Fruit fly (Drosophila melanogaster) whole organism, embryonic: ENCODE data around the gene CG43318.
A peak's percentile ranks its signal among the peaks of the same experiment; 100 is the strongest.

Experiments used
- ATbp ChIP-seq: fragments of 200-800 bp; sonication (Bioruptor generic); optimal IDR thresholded peaks from 2 replicates; lab custom pipeline; 2017; ENCODE audit warnings: missing biosample characterization, mild to moderate bottlenecking, missing genetic modification characterization, missing genetic modification reagents
- Adf1 ChIP-seq: fragments of 200-800 bp; sonication (Bioruptor generic); IDR thresholded peaks from 2 replicates; pipeline ENCODE4 v1.3.6; 2022; ENCODE audit warnings: missing biosample characterization, missing genetic modification characterization
- Antp ChIP-seq: fragments of 200-800 bp; sonication (Bioruptor generic); optimal IDR thresholded peaks from 3 replicates; lab custom pipeline; 2016; ENCODE audit warnings: missing biosample characterization, missing genetic modification characterization
- B-H1 ChIP-seq: fragments of 200-800 bp; sonication (Bioruptor generic); IDR thresholded peaks from 3 replicates; pipeline ENCODE4 v1.3.6; 2022; ENCODE audit warnings: missing biosample characterization, missing genetic modification characterization
- B-H2 ChIP-seq: fragments of 200-800 bp; sonication (Bioruptor generic); optimal IDR thresholded peaks from 2 replicates; lab custom pipeline; 2018; ENCODE audit warnings: missing biosample characterization, mild to moderate bottlenecking, missing genetic modification characterization
- BtbVII ChIP-seq: fragments of 200-800 bp; sonication (Bioruptor generic); optimal IDR thresholded peaks from 3 replicates; lab custom pipeline; 2017; ENCODE audit warnings: missing biosample characterization, mild to moderate bottlenecking, missing genetic modification characterization
- CG11398 ChIP-seq: fragments of 200-800 bp; sonication (Bioruptor generic); optimal IDR thresholded peaks from 2 replicates; lab custom pipeline; 2016; ENCODE audit warnings: missing biosample characterization, missing genetic modification characterization
- CG12219 ChIP-seq: fragments of 200-800 bp; sonication (Bioruptor generic); optimal IDR thresholded peaks from 3 replicates; lab custom pipeline; 2018; ENCODE audit warnings: missing biosample characterization, mild to moderate bottlenecking, missing genetic modification characterization
- CG12744 ChIP-seq: fragments of 200-800 bp; sonication (Bioruptor generic); optimal IDR thresholded peaks from 2 replicates; lab custom pipeline; 2016; ENCODE audit warnings: missing biosample characterization, missing genetic modification characterization
- CG13123 ChIP-seq: fragments of 200-800 bp; sonication (Bioruptor generic); optimal IDR thresholded peaks from 2 replicates; lab custom pipeline; 2016; ENCODE audit warnings: missing biosample characterization, missing genetic modification characterization
- CG14014 ChIP-seq: fragments of 200-800 bp; sonication (Bioruptor generic); IDR thresholded peaks from 2 replicates; pipeline ENCODE4 v1.3.6; 2022; ENCODE audit warnings: missing biosample characterization, missing genetic modification characterization
- CG14441 ChIP-seq: fragments of 200-800 bp; sonication (Bioruptor generic); IDR thresholded peaks from 2 replicates; pipeline ENCODE4 v1.3.6; 2022; ENCODE audit warnings: missing biosample characterization, missing genetic modification characterization
- CG14710 ChIP-seq: fragments of 200-800 bp; sonication (Bioruptor generic); optimal IDR thresholded peaks from 3 replicates; lab custom pipeline; 2019; ENCODE audit warnings: missing biosample characterization, mild to moderate bottlenecking, missing genetic modification characterization, moderate library complexity
- CG14860 ChIP-seq: fragments of 200-800 bp; sonication (Bioruptor generic); IDR thresholded peaks from 3 replicates; pipeline ENCODE4 v1.3.6; 2022; ENCODE audit warnings: missing biosample characterization, missing genetic modification characterization; ENCODE audit not compliant: partially characterized antibody
- CG31388 ChIP-seq: fragments of 200-800 bp; sonication (Bioruptor generic); optimal IDR thresholded peaks from 2 replicates; lab custom pipeline; 2016; ENCODE audit warnings: missing biosample characterization, missing genetic modification characterization
- CG34224 ChIP-seq: fragments of 200-800 bp; sonication (Bioruptor generic); IDR thresholded peaks from 3 replicates; pipeline ENCODE4 v1.3.6; 2022; ENCODE audit warnings: missing biosample characterization, missing genetic modification characterization; ENCODE audit not compliant: partially characterized antibody
- CG6175 ChIP-seq: fragments of 200-800 bp; sonication (Bioruptor generic); IDR thresholded peaks from 3 replicates; pipeline ENCODE4 v1.3.6; 2022; ENCODE audit warnings: missing biosample characterization, missing genetic modification characterization
- CG6765 ChIP-seq: fragments of 200-800 bp; sonication (Bioruptor generic); optimal IDR thresholded peaks from 3 replicates; lab custom pipeline; 2017; ENCODE audit warnings: missing biosample characterization, mild to moderate bottlenecking, missing genetic modification characterization
- CG7839 ChIP-seq: fragments of 200-800 bp; sonication (Bioruptor generic); optimal IDR thresholded peaks from 3 replicates; lab custom pipeline; 2018; ENCODE audit warnings: missing biosample characterization, mild to moderate bottlenecking, missing genetic modification characterization, moderate library complexity
- Elba2 ChIP-seq: fragments of 200-800 bp; sonication (Bioruptor generic); optimal IDR thresholded peaks from 3 replicates; lab custom pipeline; 2016; ENCODE audit warnings: missing biosample characterization, missing genetic modification characterization
- Fer2 ChIP-seq: fragments of 200-800 bp; sonication (Bioruptor generic); optimal IDR thresholded peaks from 2 replicates; lab custom pipeline; 2018; ENCODE audit warnings: missing biosample characterization, mild to moderate bottlenecking, missing genetic modification characterization, moderate library complexity
- Fer3 ChIP-seq: fragments of 200-800 bp; sonication (Bioruptor generic); optimal IDR thresholded peaks from 2 replicates; lab custom pipeline; 2018; ENCODE audit warnings: missing biosample characterization, mild to moderate bottlenecking, missing genetic modification characterization, moderate library complexity
- Gsc ChIP-seq: fragments of 200-800 bp; sonication (Bioruptor generic); IDR thresholded peaks from 2 replicates; pipeline ENCODE4 v1.3.6; 2022; ENCODE audit warnings: missing biosample characterization, missing genetic modification characterization
- Hmr ChIP-seq: fragments of 200-800 bp; sonication (Bioruptor generic); optimal IDR thresholded peaks from 3 replicates; lab custom pipeline; 2017; ENCODE audit warnings: mild to moderate bottlenecking, missing biosample characterization, missing genetic modification reagents, missing genetic modification characterization
- Lim3 ChIP-seq: fragments of 200-800 bp; sonication (Bioruptor generic); IDR thresholded peaks from 2 replicates; pipeline ENCODE4 v1.3.6; 2022; ENCODE audit warnings: missing biosample characterization, missing genetic modification characterization
- MBD-R2 ChIP-seq: fragments of 200-800 bp; sonication (Bioruptor generic); IDR thresholded peaks from 2 replicates; pipeline ENCODE4 v1.3.6; 2022; ENCODE audit warnings: missing biosample characterization, missing genetic modification characterization
- Side ChIP-seq: fragments of 200-800 bp; sonication (Bioruptor generic); optimal IDR thresholded peaks from 2 replicates; lab custom pipeline; 2016; ENCODE audit warnings: missing biosample characterization, missing genetic modification characterization
- Sry-β ChIP-seq: fragments of 200-800 bp; sonication (Bioruptor generic); optimal IDR thresholded peaks from 2 replicates; lab custom pipeline; 2018; ENCODE audit warnings: missing biosample characterization, mild to moderate bottlenecking, missing genetic modification characterization, moderate library complexity
- Usf ChIP-seq: fragments of 200-800 bp; sonication (Bioruptor generic); optimal IDR thresholded peaks from 2 replicates; lab custom pipeline; 2017; ENCODE audit warnings: missing genotype, missing biosample characterization, missing genetic modification characterization
- ab ChIP-seq: fragments of 200-800 bp; sonication (Bioruptor generic); optimal IDR thresholded peaks from 2 replicates; lab custom pipeline; 2016; ENCODE audit warnings: missing biosample characterization, missing genetic modification characterization
- ap ChIP-seq: fragments of 200-800 bp; sonication (Bioruptor generic); IDR thresholded peaks from 2 replicates; pipeline ENCODE4 v1.3.6; 2022; ENCODE audit warnings: missing biosample characterization, missing genetic modification characterization
- chif ChIP-seq, 2 experiments: fragments of 200-800 bp; sonication (Bioruptor generic); optimal IDR thresholded peaks; 3 replicates each; lab custom pipeline; 2016; ENCODE audit warnings: missing biosample characterization in 2 of 2, missing genetic modification characterization in 2 of 2
- dati ChIP-seq: fragments of 200-800 bp; sonication (Bioruptor generic); IDR thresholded peaks from 2 replicates; pipeline ENCODE4 v1.3.6; 2022; ENCODE audit warnings: missing biosample characterization, missing genetic modification characterization
- dmrt11E ChIP-seq: fragments of 200-800 bp; sonication (Bioruptor generic); optimal IDR thresholded peaks from 3 replicates; lab custom pipeline; 2018; ENCODE audit warnings: missing biosample characterization, mild to moderate bottlenecking, missing genetic modification characterization, moderate library complexity
- dmrt99B ChIP-seq: fragments of 200-800 bp; sonication (Bioruptor generic); optimal IDR thresholded peaks from 2 replicates; lab custom pipeline; 2018; ENCODE audit warnings: missing biosample characterization, mild to moderate bottlenecking, missing genetic modification characterization, moderate library complexity
- emc ChIP-seq: fragments of 200-800 bp; sonication (Bioruptor generic); optimal IDR thresholded peaks from 2 replicates; lab custom pipeline; 2016; ENCODE audit warnings: missing biosample characterization, missing genetic modification characterization
- ewg ChIP-seq: fragments of 200-800 bp; sonication (Bioruptor generic); optimal IDR thresholded peaks from 3 replicates; lab custom pipeline; 2017; ENCODE audit warnings: mild to moderate bottlenecking, missing biosample characterization, missing genetic modification reagents, missing genetic modification characterization
- fu2 ChIP-seq: fragments of 200-800 bp; sonication (Bioruptor generic); optimal IDR thresholded peaks from 2 replicates; lab custom pipeline; 2016; ENCODE audit warnings: missing biosample characterization, missing genetic modification characterization
- grau ChIP-seq: fragments of 200-800 bp; optimal IDR thresholded peaks from 3 replicates; lab custom pipeline; 2019; ENCODE audit warnings: missing biosample characterization, mild to moderate bottlenecking, missing genetic modification characterization, moderate library complexity
- ken ChIP-seq: fragments of 200-800 bp; sonication (Bioruptor generic); IDR thresholded peaks from 3 replicates; pipeline ENCODE4 v1.3.6; 2022; ENCODE audit warnings: missing biosample characterization, missing genetic modification characterization
- nom ChIP-seq: fragments of 200-800 bp; sonication (Bioruptor generic); optimal IDR thresholded peaks from 2 replicates; lab custom pipeline; 2017; ENCODE audit warnings: missing biosample characterization, missing genetic modification characterization, mild to moderate bottlenecking, moderate library complexity, missing genetic modification reagents
- pzg ChIP-seq: fragments of 200-800 bp; sonication (Bioruptor generic); optimal IDR thresholded peaks from 3 replicates; lab custom pipeline; 2018; ENCODE audit warnings: missing biosample characterization, mild to moderate bottlenecking, missing genetic modification characterization, moderate library complexity
- scrt ChIP-seq: fragments of 200-800 bp; sonication (Bioruptor generic); optimal IDR thresholded peaks from 2 replicates; lab custom pipeline; 2018; ENCODE audit warnings: missing biosample characterization, mild to moderate bottlenecking, missing genetic modification characterization, moderate library complexity
- sens-2 ChIP-seq: fragments of 200-800 bp; sonication (Bioruptor generic); IDR thresholded peaks from 2 replicates; pipeline ENCODE4 v1.3.6; 2022; ENCODE audit warnings: missing biosample characterization, missing genetic modification characterization
- sna ChIP-seq: fragments of 200-800 bp; sonication (Bioruptor generic); IDR thresholded peaks from 2 replicates; pipeline ENCODE4 v1.3.6; 2022; ENCODE audit warnings: missing biosample characterization, missing genetic modification characterization; ENCODE audit not compliant: partially characterized antibody
- sr ChIP-seq: fragments of 200-800 bp; sonication (Bioruptor generic); IDR thresholded peaks from 3 replicates; pipeline ENCODE4 v1.3.6; 2022; ENCODE audit warnings: missing biosample characterization, missing genetic modification characterization
- twi ChIP-seq: fragments of 200-800 bp; optimal IDR thresholded peaks from 2 replicates; lab custom pipeline; 2019; ENCODE audit warnings: missing biosample characterization, mild to moderate bottlenecking, missing genetic modification characterization, moderate library complexity
- unc-4 ChIP-seq: fragments of 200-800 bp; sonication (Bioruptor generic); IDR thresholded peaks from 2 replicates; pipeline ENCODE4 v1.3.6; 2022; ENCODE audit warnings: missing biosample characterization, missing genetic modification characterization; ENCODE audit not compliant: partially characterized antibody

Gene CG43318

DNA sequence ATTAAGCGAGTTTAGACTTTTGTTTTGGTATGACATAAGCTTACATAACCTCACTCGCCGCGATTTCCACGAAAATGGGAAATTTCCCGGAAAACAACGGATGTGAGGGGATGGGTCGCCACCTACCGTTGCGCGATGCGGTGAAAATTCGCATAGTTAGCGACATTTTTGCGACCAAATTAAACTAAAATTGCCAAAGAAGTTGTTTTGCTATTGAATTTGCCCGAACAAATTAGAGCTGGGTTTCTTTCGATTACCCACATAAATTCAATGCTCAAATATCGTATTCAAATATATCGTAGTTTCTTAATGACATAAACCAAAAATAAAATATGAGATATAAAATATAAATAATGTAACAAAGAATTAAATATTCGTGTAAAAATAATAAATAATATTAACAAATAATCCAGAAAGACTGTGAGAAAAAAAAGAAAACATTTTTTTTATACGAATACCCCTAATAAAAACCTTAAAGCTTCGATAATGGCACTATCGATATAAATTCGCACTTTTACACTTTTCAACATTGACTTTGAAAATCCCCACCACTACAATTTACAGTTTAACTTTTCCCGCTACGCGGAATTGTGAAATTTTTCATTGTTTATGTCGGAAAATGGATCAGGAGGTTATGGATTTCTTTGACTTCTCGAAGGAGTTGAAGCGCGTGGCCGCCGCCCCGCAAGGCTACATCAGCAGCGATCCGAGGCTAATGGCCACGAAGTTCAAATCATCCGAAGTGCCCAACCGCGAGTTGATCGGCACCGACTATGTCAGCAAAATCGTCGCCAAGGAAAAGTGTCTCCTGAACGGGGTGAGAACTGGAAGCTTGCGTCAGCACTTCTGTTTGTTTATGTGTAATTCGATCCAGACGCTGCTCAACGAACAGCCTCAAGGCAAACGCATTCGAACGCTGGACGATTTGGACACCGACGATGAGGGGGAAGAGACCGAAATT lies 3.9 kb upstream of the CG43318 start, which contains the start of the genes ND-23 and spn-E (continued):
- TF ChIP-seq Fer2 (tag; lab: Kevin White, UChicago) (peak; percentile 53), ewg (GFP tag; lab: Kevin White, UChicago) (no peak), CG6765 (GFP tag; lab: Kevin White, UChicago) (no peak), grau (tag; lab: Kevin White, UChicago) (peak; percentile 68), BtbVII (GFP tag; lab: Kevin White, UChicago) (no peak), sr (GFP tag; lab: Robert Waterston, UW) (no peak), Antp (GFP tag; lab: Kevin White, UChicago) (no peak), Elba2 (GFP tag; lab: Kevin White, UChicago) (no peak), CG31388 (no peak), B-H2 (GFP tag; lab: Kevin White, UChicago) (no peak), MBD-R2 (peak; percentile 30), CG12744 (GFP tag; lab: Kevin White, UChicago) (no peak), B-H1 (GFP tag; lab: Robert Waterston, UW) (no peak), dmrt11E (tag; lab: Kevin White, UChicago) (peak; percentile 66), nom (no peak), dati (GFP tag; lab: Robert Waterston, UW) (no peak), dmrt99B (tag; lab: Kevin White, UChicago) (no peak), Side (no peak), CG13123 (GFP tag; lab: Kevin White, UChicago) (peak; percentile 45), ap (no peak), Sry-β (GFP tag; lab: Kevin White, UChicago) (no peak), chif (GFP tag; optimal IDR thresholded peaks at IDR 0.05; lab: Kevin White, UChicago) (no peak), CG7839 (tag; lab: Kevin White, UChicago) (peak; percentile 70), CG6175 (GFP tag; lab: Robert Waterston, UW) (no peak), CG14710 (tag; lab: Kevin White, UChicago) (peak; percentile 81), fu2 (GFP tag; lab: Kevin White, UChicago) (no peak), sens-2 (GFP tag; lab: Robert Waterston, UW) (no peak; the same call in 1 of the 2 replicates), pzg (GFP tag; lab: Kevin White, UChicago) (peak; percentile 35), Hmr (GFP tag; lab: Kevin White, UChicago) (peak; percentile 57), Adf1 (GFP tag; lab: Robert Waterston, UW) (peak; percentile 24; the same call in 1 of the 2 replicates), Lim3 (GFP tag; lab: Robert Waterston, UW) (no peak), sna (GFP tag; lab: Robert Waterston, UW) (peak; percentile 87), twi (peak; percentile 49), ab (GFP tag; lab: Kevin White, UChicago) (no peak), CG11398 (GFP tag; lab: Kevin White, UChicago) (no peak), unc-4 (GFP tag; lab: Robert Waterston, UW) (peak; percentile 86), CG34224 (GFP tag; lab: Robert Waterston, UW) (peak; percentile 57; the same call in 1 of the 3 replicates), Gsc (GFP tag; lab: Robert Waterston, UW) (no peak), ken (GFP tag; lab: Robert Waterston, UW) (0 out of 3 replicates have a peak, but pooled peaks have one; percentile 47), CG14441 (GFP tag; lab: Robert Waterston, UW) (no peak), Usf (GFP tag; lab: Kevin White, UChicago) (no peak), CG14014 (GFP tag; lab: Robert Waterston, UW) (no peak), CG12219 (GFP tag; lab: Kevin White, UChicago) (no peak), scrt (GFP tag; lab: Kevin White, UChicago) (no peak), Fer3 (tag; lab: Kevin White, UChicago) (peak; percentile 35), CG14860 (peak; percentile 46; the same call in 1 of the 3 replicates), ATbp (GFP tag; lab: Kevin White, UChicago) (no peak), emc (no peak)
